Worm (Caenorhabditis elegans) whole organism, early embryonic: ENCODE measurements around the gene dlc-5.

Experiments
- B0310.2 ChIP-seq: sonication (generic microtip); optimal IDR thresholded peaks from 2 replicates; lab custom pipeline; 2016; ENCODE audit warnings: mild to moderate bottlenecking, missing genetic modification characterization, missing compliant biosample characterization
- F13C5.2 ChIP-seq: sonication (generic microtip); optimal IDR thresholded peaks from 2 replicates; lab custom pipeline; 2017; ENCODE audit warnings: mild to moderate bottlenecking, missing genetic modification characterization, inconsistent platforms, missing compliant biosample characterization
- aly-1 ChIP-seq: sonication (generic microtip); optimal IDR thresholded peaks from 2 replicates; lab custom pipeline; 2016; ENCODE audit warnings: missing genetic modification characterization, missing compliant biosample characterization
- ama-1 ChIP-seq: fragments of 150-350 bp; optimal IDR thresholded peaks from 2 replicates; lab custom pipeline; 2014
- ceh-13 ChIP-seq: fragments of 200-800 bp; sonication (Bioruptor generic); optimal IDR thresholded peaks from 2 replicates; lab custom pipeline; 2018; ENCODE audit warnings: mild to moderate bottlenecking, missing genetic modification characterization, missing compliant biosample characterization
- ceh-36 ChIP-seq: sonication (generic microtip); optimal IDR thresholded peaks from 2 replicates; lab custom pipeline; 2016; ENCODE audit warnings: missing genetic modification characterization, inconsistent platforms, missing compliant biosample characterization
- ets-7 ChIP-seq: sonication (generic microtip); optimal IDR thresholded peaks from 2 replicates; lab custom pipeline; 2016; ENCODE audit warnings: missing genotype, missing genetic modification characterization, missing compliant biosample characterization
- flt-1 ChIP-seq: fragments of 200-800 bp; sonication (Bioruptor generic); IDR thresholded peaks from 2 replicates; pipeline ENCODE4 v1.3.6; 2022; ENCODE audit warnings: missing genetic modification characterization, missing compliant biosample characterization
- hmbx-1 ChIP-seq: sonication (generic microtip); optimal IDR thresholded peaks from 2 replicates; lab custom pipeline; 2016; ENCODE audit warnings: mild to moderate bottlenecking, missing genetic modification characterization, missing compliant biosample characterization
- hmg-4 ChIP-seq: fragments of 200-800 bp; sonication (Bioruptor generic); optimal IDR thresholded peaks from 2 replicates; lab custom pipeline; 2018; ENCODE audit warnings: mild to moderate bottlenecking, missing genetic modification characterization, missing compliant biosample characterization
- hnd-1 ChIP-seq: sonication (generic microtip); optimal IDR thresholded peaks from 2 replicates; lab custom pipeline; 2016; ENCODE audit warnings: missing genetic modification characterization, missing compliant biosample characterization
- pes-1 ChIP-seq: fragments of 200-800 bp; sonication (Bioruptor generic); IDR thresholded peaks from 2 replicates; pipeline ENCODE4 v1.3.6; 2022; ENCODE audit warnings: missing genetic modification reagents, missing genetic modification characterization, missing compliant biosample characterization
- scrt-1 ChIP-seq: fragments of 200-800 bp; sonication (Bioruptor generic); IDR thresholded peaks from 2 replicates; pipeline ENCODE4 v1.3.6; 2022; ENCODE audit warnings: missing genetic modification characterization, missing compliant biosample characterization
- sea-1 ChIP-seq: fragments of 200-800 bp; sonication (Bioruptor generic); conservative IDR thresholded peaks from 2 replicates; pipeline ENCODE4 v1.3.6; 2022; ENCODE audit warnings: missing genetic modification characterization, missing compliant biosample characterization
- tbx-11 ChIP-seq: fragments of 200-800 bp; sonication (Bioruptor generic); IDR thresholded peaks from 2 replicates; pipeline ENCODE4 v1.3.6; 2022; ENCODE audit warnings: missing genetic modification characterization, missing compliant biosample characterization
- tbx-37 ChIP-seq: fragments of 200-800 bp; sonication (Bioruptor generic); conservative IDR thresholded peaks from 2 replicates; pipeline ENCODE4 v1.3.6; 2022; ENCODE audit warnings: missing genetic modification reagents, missing genetic modification characterization, missing compliant biosample characterization
- tra-4 ChIP-seq: sonication (generic microtip); optimal IDR thresholded peaks from 2 replicates; lab custom pipeline; 2017; ENCODE audit warnings: missing genetic modification characterization, missing compliant biosample characterization

dlc-5 gene

ce11 chrIV:6480978-6481377, 43.0 kb downstream of the dlc-5 start:
- peak; percentile 72 for TF ChIP-seq pes-1 (GFP tag; lab: Robert Waterston, UW)
- peak; percentile 28; the same call in 1 of the 2 replicates for TF ChIP-seq tbx-37 (GFP tag; lab: Robert Waterston, UW)
- TF ChIP-seq scrt-1 (GFP tag; lab: Robert Waterston, UW) = 0 out of 2 replicates have a peak, but pooled peaks have one; percentile 34
- TF ChIP-seq flt-1 = no peak
- no peak for TF ChIP-seq B0310.2
- TF ChIP-seq aly-1 = no peak

DNA sequence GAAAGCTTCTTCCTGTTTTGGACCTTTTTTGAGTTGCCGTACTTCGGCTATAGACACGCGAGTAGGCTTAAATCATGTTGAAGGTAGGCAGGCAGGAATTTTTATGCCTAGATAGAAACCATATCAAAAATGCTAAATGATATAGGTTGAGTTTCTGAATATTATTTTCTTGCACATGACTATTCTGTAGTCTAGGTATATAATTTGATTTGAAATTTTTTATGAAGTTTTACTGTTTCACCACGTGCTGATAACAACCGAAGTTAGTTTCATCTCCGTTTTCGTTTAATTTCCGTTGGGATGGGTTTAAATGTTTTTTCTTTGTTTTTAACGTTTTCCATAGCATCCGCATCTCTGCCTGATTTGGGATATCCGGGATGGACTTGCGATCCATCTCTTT, 49.0 kb downstream of the dlc-5 start, which contains the start of gene Y73B6BL.37:
Gene Y73B6BL.37 (plus strand): TSS at position 301 of the 400 bp plus-strand sequence.
- no peak for TF ChIP-seq B0310.2
- no peak for TF ChIP-seq flt-1
- no peak for TF ChIP-seq ceh-36 (tag; lab: Kevin White, UChicago)
- TF ChIP-seq ceh-13 = no peak
- no peak for TF ChIP-seq F13C5.2 (tag; lab: Kevin White, UChicago)
- TF ChIP-seq scrt-1 (GFP tag; lab: Robert Waterston, UW) = no peak
- TF ChIP-seq ets-7 (tag; lab: Kevin White, UChicago) = no peak
- TF ChIP-seq tra-4 (tag; lab: Kevin White, UChicago) = no peak
- no peak for TF ChIP-seq ama-1 (lab: Kevin White, UChicago)
- TF ChIP-seq aly-1 = no peak
- no peak for TF ChIP-seq tbx-37 (GFP tag; lab: Robert Waterston, UW)
- TF ChIP-seq hnd-1 (tag; lab: Kevin White, UChicago) = no peak
- no peak for TF ChIP-seq pes-1 (GFP tag; lab: Robert Waterston, UW)
- no peak for TF ChIP-seq hmg-4 (GFP tag; lab: Kevin White, UChicago)
- no peak for TF ChIP-seq sea-1 (GFP tag; lab: Robert Waterston, UW)
- no peak for TF ChIP-seq hmbx-1
- no peak for TF ChIP-seq tbx-11 (GFP tag; lab: Robert Waterston, UW)
